Fruit fly (Drosophila melanogaster): ENCODE results near the gene Nhe2.

Nhe2 gene

dm6 chr2L:21102399-21103108 is 1.8 kb upstream of the Nhe2 start, which contains the start of gene CG9257 (continued):
- TF ChIP-seq ems (GFP tag; optimal IDR thresholded peaks at IDR 0.05) (no peak), CG10431 (GFP tag; optimal IDR thresholded peaks at IDR 0.05) (peak; percentile 60), sc (optimal IDR thresholded peaks at IDR 0.05) (no peak), sc (GFP tag; optimal IDR thresholded peaks at IDR 0.05) (no peak), unc-4 (GFP tag; IDR thresholded peaks at IDR 0.05; ENCODE audit: partially characterized antibody) (0 out of 2 replicates have a peak, but pooled peaks have one; percentile 19), amos (GFP tag; IDR thresholded peaks at IDR 0.05; ENCODE audit: partially characterized antibody) (no peak), p53 (GFP tag; optimal IDR thresholded peaks at IDR 0.05) (no peak), CG4854 (GFP tag; optimal IDR thresholded peaks at IDR 0.05) (no peak), CG17186 (GFP tag; optimal IDR thresholded peaks at IDR 0.05) (peak; percentile 48), Max (GFP tag; optimal IDR thresholded peaks at IDR 0.05) (peak; percentile 94), CG13287 (GFP tag; IDR thresholded peaks at IDR 0.05; ENCODE audit: partially characterized antibody) (peak; percentile 18; the same call in 1 of the 2 replicates), hkb (optimal IDR thresholded peaks at IDR 0.05) (peak; percentile 17), hkb (GFP tag; IDR thresholded peaks at IDR 0.05) (no peak), CG18764 (GFP tag; optimal IDR thresholded peaks at IDR 0.05) (no peak), CG10654 (GFP tag; optimal IDR thresholded peaks at IDR 0.05) (no peak), CG12219 (GFP tag; optimal IDR thresholded peaks at IDR 0.05) (no peak), MESR4 (GFP tag; optimal IDR thresholded peaks at IDR 0.05) (no peak), zen (tag; optimal IDR thresholded peaks at IDR 0.05) (peak; percentile 18), Antp (GFP tag; optimal IDR thresholded peaks at IDR 0.05) (peak; percentile 6), Abd-B (GFP tag; optimal IDR thresholded peaks at IDR 0.05) (no peak), CG12659 (GFP tag; optimal IDR thresholded peaks at IDR 0.05) (peak; percentile 65), Dfd (GFP tag; optimal IDR thresholded peaks at IDR 0.05) (no peak), Fer3 (tag; optimal IDR thresholded peaks at IDR 0.05) (no peak), Hr78 (GFP tag; optimal IDR thresholded peaks at IDR 0.05) (no peak), CG2875 (GFP tag; optimal IDR thresholded peaks at IDR 0.05) (no peak), da (GFP tag; optimal IDR thresholded peaks at IDR 0.05) (no peak), Chrac-16 (GFP tag; optimal IDR thresholded peaks at IDR 0.05) (no peak), gcm (GFP tag; optimal IDR thresholded peaks at IDR 0.05) (no peak), CTCF (GFP tag; optimal IDR thresholded peaks at IDR 0.05) (no peak), YL-1 (GFP tag; optimal IDR thresholded peaks at IDR 0.05) (peak; percentile 87), HmgD (GFP tag; optimal IDR thresholded peaks at IDR 0.05) (no peak), CG17829 (tag; optimal IDR thresholded peaks at IDR 0.05) (peak; percentile 11), sima (GFP tag; optimal IDR thresholded peaks at IDR 0.05) (no peak), emc (GFP tag; optimal IDR thresholded peaks at IDR 0.05) (no peak), HmgZ (tag; optimal IDR thresholded peaks at IDR 0.05) (peak; percentile 43), seq (GFP tag; IDR thresholded peaks at IDR 0.05) (no peak), Lpt (GFP tag; optimal IDR thresholded peaks at IDR 0.05) (no peak), gro (GFP tag; optimal IDR thresholded peaks at IDR 0.05) (peak; percentile 34), grn (GFP tag; optimal IDR thresholded peaks at IDR 0.05) (no peak), CG18011 (GFP tag; optimal IDR thresholded peaks at IDR 0.05) (peak; percentile 38), Side (GFP tag; optimal IDR thresholded peaks at IDR 0.05) (peak; percentile 6), Trl (optimal IDR thresholded peaks at IDR 0.05) (no peak), Trl (GFP tag; optimal IDR thresholded peaks at IDR 0.05) (peak; percentile 22), CG6689 (GFP tag; IDR thresholded peaks at IDR 0.05) (no peak), abd-A (tag; optimal IDR thresholded peaks at IDR 0.05) (no peak), trem (tag; optimal IDR thresholded peaks at IDR 0.05) (peak; percentile 23), CG9609 (GFP tag; optimal IDR thresholded peaks at IDR 0.05) (no peak), CG4424 (GFP tag; optimal IDR thresholded peaks at IDR 0.05) (peak; percentile 20), caup (GFP tag; optimal IDR thresholded peaks at IDR 0.05; ENCODE audit: severe bottlenecking) (no peak), CG8944 (GFP tag; optimal IDR thresholded peaks at IDR 0.05) (no peak), CG17802 (tag; optimal IDR thresholded peaks at IDR 0.05) (no peak)

All from whole organism, embryonic.